Worm (Caenorhabditis elegans) whole organism, L1 larva: Measurements from ENCODE around the gene B0457.6.

Experiments
- ama-1 ChIP-seq: fragments of 150-350 bp; optimal IDR thresholded peaks from 2 replicates; lab custom pipeline; 2014
- ceh-63 ChIP-seq: fragments of 200-800 bp; sonication (Bioruptor generic); optimal IDR thresholded peaks from 2 replicates; lab custom pipeline; 2018; ENCODE audit warnings: mild to moderate bottlenecking, missing genetic modification characterization, missing compliant biosample characterization
- lin-35 ChIP-seq, 2 experiments: fragments of 150-350 bp; optimal IDR thresholded peaks; 2 replicates each; lab custom pipeline; 2014; ENCODE audit warnings: missing biosample characterization in 2 of 2, missing genetic modification characterization in 2 of 2, missing genetic modification reagents in 2 of 2
- nhr-11 ChIP-seq: fragments of 150-350 bp; optimal IDR thresholded peaks from 2 replicates; lab custom pipeline; 2014; ENCODE audit warnings: missing biosample characterization, missing genetic modification characterization
- nhr-28 ChIP-seq: fragments of 150-350 bp; optimal IDR thresholded peaks from 2 replicates; lab custom pipeline; 2014; ENCODE audit warnings: missing biosample characterization, missing genetic modification characterization
- nhr-76 ChIP-seq: sonication (generic microtip); optimal IDR thresholded peaks from 2 replicates; lab custom pipeline; 2017; ENCODE audit warnings: missing biosample characterization, missing genetic modification characterization
- pqm-1 ChIP-seq: sonication (generic microtip); optimal IDR thresholded peaks from 3 replicates; lab custom pipeline; 2017; ENCODE audit warnings: missing biosample characterization, missing genetic modification characterization
- tbx-2 ChIP-seq: sonication (generic microtip); optimal IDR thresholded peaks from 2 replicates; lab custom pipeline; 2016; ENCODE audit warnings: missing genetic modification characterization, missing compliant biosample characterization

DNA sequence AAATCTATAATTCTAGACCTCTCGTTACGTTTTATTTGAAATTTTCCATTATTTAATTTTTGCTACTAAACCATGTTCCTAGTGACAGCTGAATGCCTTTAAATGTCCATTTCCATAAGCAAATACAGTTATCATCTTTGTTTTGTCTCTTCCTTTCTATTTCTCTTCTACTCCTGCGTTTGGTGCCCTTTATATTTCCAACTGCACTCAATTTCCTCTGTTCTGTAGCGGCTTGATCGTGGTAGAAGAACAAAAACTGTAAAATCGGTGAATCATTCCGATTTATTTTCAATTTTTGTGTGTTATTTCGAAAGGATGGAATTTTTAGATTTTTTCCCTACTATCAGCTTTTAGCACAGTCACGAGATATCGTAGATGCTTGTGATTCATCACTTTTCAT lies 26.3 kb upstream of the B0457.6 start:
- no peak for TF ChIP-seq nhr-76 (tag; lab: Kevin White, UChicago)
- no peak for TF ChIP-seq nhr-28 (tag; lab: Kevin White, UChicago)
- no peak for TF ChIP-seq pqm-1 (tag; lab: Kevin White, UChicago)
- no peak for TF ChIP-seq tbx-2 (tag; lab: Kevin White, UChicago)
- no peak for TF ChIP-seq nhr-11 (tag; lab: Kevin White, UChicago)
- no peak for TF ChIP-seq lin-35 (GFP tag; optimal IDR thresholded peaks at IDR 0.05; lab: Kevin White, UChicago)
- TF ChIP-seq ceh-63 (GFP tag; lab: Kevin White, UChicago), result no peak
- TF ChIP-seq ama-1, result no peak
